Worm (Caenorhabditis elegans): Measurements from ENCODE around the gene ptp-3.

- TF ChIP-seq eyg-1 (tag; optimal IDR thresholded peaks at IDR 0.05) = no peak
- TF ChIP-seq pag-3 (tag; optimal IDR thresholded peaks at IDR 0.05; ENCODE audit: borderline replicate concordance) = no peak
- no peak for TF ChIP-seq ama-1 (optimal IDR thresholded peaks at IDR 0.05)
- no peak for TF ChIP-seq fkh-10 (GFP tag; optimal IDR thresholded peaks at IDR 0.05)
- TF ChIP-seq nfya-1 (tag; optimal IDR thresholded peaks at IDR 0.05) = peak; percentile 12
- no peak for TF ChIP-seq nhr-11 (tag; optimal IDR thresholded peaks at IDR 0.05)
- TF ChIP-seq K09A11.1 (tag; optimal IDR thresholded peaks at IDR 0.05; ENCODE audit: insufficient read depth) = no peak
- TF ChIP-seq pat-9 (tag; optimal IDR thresholded peaks at IDR 0.05) = no peak
- TF ChIP-seq elt-2 (tag; optimal IDR thresholded peaks at IDR 0.05) = no peak
- TF ChIP-seq tbx-2 (tag; optimal IDR thresholded peaks at IDR 0.05) = no peak
- TF ChIP-seq unc-86 (tag; optimal IDR thresholded peaks at IDR 0.05) = no peak
Observed at ce11 chrII:10950107-10950679, 25.1 kb upstream of the ptp-3 start, which contains the start of gene gst-5.

Data from whole organism, late embryonic.